Fruit fly (Drosophila melanogaster) whole organism, adult: ENCODE measurements around the gene CG2278.
A peak's percentile ranks its signal among the peaks of the same experiment; 100 is the strongest.

Experiments
- CG14711 ChIP-seq: fragments of 200-800 bp; sonication (Bioruptor generic); optimal IDR thresholded peaks from 2 replicates; lab custom pipeline; 2018; ENCODE audit warnings: missing biosample characterization, mild to moderate bottlenecking, missing genetic modification characterization, moderate library complexity
- CG33017 ChIP-seq: fragments of 200-800 bp; sonication (Bioruptor generic); optimal IDR thresholded peaks from 2 replicates; lab custom pipeline; 2018; ENCODE audit warnings: missing biosample characterization, mild to moderate bottlenecking, missing genetic modification characterization, moderate library complexity
- CG7045 ChIP-seq: fragments of 200-800 bp; sonication (Bioruptor generic); optimal IDR thresholded peaks from 2 replicates; lab custom pipeline; 2017; ENCODE audit warnings: missing biosample characterization, mild to moderate bottlenecking, missing genetic modification characterization
- Hr96 ChIP-seq: fragments of 200-800 bp; sonication (Bioruptor generic); optimal IDR thresholded peaks from 2 replicates; lab custom pipeline; 2016; ENCODE audit warnings: missing biosample characterization, missing genetic modification characterization
- Mnt ChIP-seq: fragments of 200-800 bp; sonication (Bioruptor generic); optimal IDR thresholded peaks from 2 replicates; lab custom pipeline; 2016; ENCODE audit warnings: missing biosample characterization, mild to moderate bottlenecking, missing genetic modification characterization
- bab1 ChIP-seq: fragments of 200-800 bp; sonication (Bioruptor generic); optimal IDR thresholded peaks from 3 replicates; lab custom pipeline; 2019; ENCODE audit warnings: missing biosample characterization, mild to moderate bottlenecking, missing genetic modification characterization, moderate library complexity
- kay ChIP-seq: fragments of 200-800 bp; sonication (Bioruptor generic); peaks from one replicate; lab custom pipeline; 2016; ENCODE audit warnings: missing biosample characterization, missing genetic modification characterization, borderline replicate concordance
- ovo ChIP-seq: fragments of 200-800 bp; sonication (Bioruptor generic); optimal IDR thresholded peaks from 2 replicates; lab custom pipeline; 2016; ENCODE audit warnings: missing biosample characterization, missing genetic modification characterization
- pad ChIP-seq: fragments of 200-800 bp; sonication (Bioruptor generic); optimal IDR thresholded peaks from 3 replicates; lab custom pipeline; 2017; ENCODE audit warnings: missing biosample characterization, missing genetic modification characterization, mild to moderate bottlenecking, moderate library complexity, missing genetic modification reagents
- toe ChIP-seq: fragments of 200-800 bp; sonication (Bioruptor generic); optimal IDR thresholded peaks from 2 replicates; lab custom pipeline; 2016; ENCODE audit warnings: missing biosample characterization, missing genetic modification characterization

dm6 chrX:8152077-8152476, 18.0 kb downstream of the CG2278 start, which contains the start of gene Gbeta5:
- TF ChIP-seq CG14711 (tag; lab: Kevin White, UChicago), result no peak
- no peak for TF ChIP-seq CG33017
- TF ChIP-seq Hr96 (GFP tag; lab: Kevin White, UChicago), result no peak
- no peak for TF ChIP-seq pad (GFP tag; lab: Kevin White, UChicago)
- TF ChIP-seq ovo (GFP tag; lab: Kevin White, UChicago), result peak; percentile 64
- no peak for TF ChIP-seq CG7045
- TF ChIP-seq Mnt (GFP tag; lab: Kevin White, UChicago), result no peak
- TF ChIP-seq bab1 (GFP tag; lab: Kevin White, UChicago), result no peak
- no peak for TF ChIP-seq toe (GFP tag; lab: Kevin White, UChicago)
- no peak for TF ChIP-seq kay (GFP tag; lab: Kevin White, UChicago)
